Worm (Caenorhabditis elegans): ENCODE results near the gene str-162.

ce11 chrIV:4982477-4982876, 9.7 kb upstream of the str-162 start, which contains the start of gene E03H12.4:
- TF ChIP-seq blmp-1 (tag; optimal IDR thresholded peaks at IDR 0.05) (no peak), unc-120 (tag; optimal IDR thresholded peaks at IDR 0.05; ENCODE audit: poor library complexity, severe bottlenecking) (no peak), nhr-76 (tag; optimal IDR thresholded peaks at IDR 0.05) (no peak), sem-2 (GFP tag; optimal IDR thresholded peaks at IDR 0.05) (no peak), snpc-4 (tag; optimal IDR thresholded peaks at IDR 0.05) (no peak), lin-13 (tag; optimal IDR thresholded peaks at IDR 0.05) (no peak), unc-39 (tag; optimal IDR thresholded peaks at IDR 0.05) (no peak), lsy-2 (tag; optimal IDR thresholded peaks at IDR 0.05) (no peak), ztf-11 (tag; optimal IDR thresholded peaks at IDR 0.05) (no peak), nhr-237 (tag; optimal IDR thresholded peaks at IDR 0.05) (no peak), drap-1 (GFP tag; optimal IDR thresholded peaks at IDR 0.05) (no peak), ces-1 (GFP tag; optimal IDR thresholded peaks at IDR 0.05) (no peak), hlh-1 (tag; optimal IDR thresholded peaks at IDR 0.05) (no peak), nhr-12 (tag; optimal IDR thresholded peaks at IDR 0.05) (no peak)
